Fruit fly (Drosophila melanogaster): ENCODE data around the gene CG8461.

dm6 chr3R:14557480-14558354, 44.3 kb upstream of the CG8461 start, which contains the start of gene Pde6:
- TF ChIP-seq vnd (GFP tag; IDR thresholded peaks at IDR 0.05; ENCODE audit: partially characterized antibody) (no peak), CG12744 (GFP tag; optimal IDR thresholded peaks at IDR 0.05) (no peak)
